Fruit fly (Drosophila melanogaster) whole organism, embryonic: Measurements from ENCODE around the gene nudE.

ENCODE experiments used
- Abd-B ChIP-seq: fragments of 200-800 bp; sonication (Bioruptor generic); optimal IDR thresholded peaks from 2 replicates; lab custom pipeline; 2018; ENCODE audit warnings: missing biosample characterization, mild to moderate bottlenecking, missing genetic modification characterization, moderate library complexity
- Atf3 ChIP-seq: fragments of 200-800 bp; sonication (Bioruptor generic); optimal IDR thresholded peaks from 3 replicates; lab custom pipeline; 2016; ENCODE audit warnings: missing biosample characterization, missing genetic modification characterization
- CG12219 ChIP-seq: fragments of 200-800 bp; sonication (Bioruptor generic); optimal IDR thresholded peaks from 3 replicates; lab custom pipeline; 2018; ENCODE audit warnings: missing biosample characterization, mild to moderate bottlenecking, missing genetic modification characterization
- CG12391 ChIP-seq: fragments of 200-800 bp; sonication (Bioruptor generic); optimal IDR thresholded peaks from 3 replicates; lab custom pipeline; 2018; ENCODE audit warnings: missing biosample characterization, mild to moderate bottlenecking, missing genetic modification characterization, moderate library complexity
- CG13123 ChIP-seq: fragments of 200-800 bp; sonication (Bioruptor generic); optimal IDR thresholded peaks from 2 replicates; lab custom pipeline; 2016; ENCODE audit warnings: missing biosample characterization, missing genetic modification characterization
- CG14860 ChIP-seq: fragments of 200-800 bp; sonication (Bioruptor generic); IDR thresholded peaks from 3 replicates; pipeline ENCODE4 v1.3.6; 2022; ENCODE audit warnings: missing biosample characterization, missing genetic modification characterization; ENCODE audit not compliant: partially characterized antibody
- CG16779 ChIP-seq: fragments of 200-800 bp; sonication (Bioruptor generic); IDR thresholded peaks from 2 replicates; pipeline ENCODE4 v1.3.6; 2022; ENCODE audit warnings: missing biosample characterization, missing genetic modification characterization
- CG18262 ChIP-seq: fragments of 200-800 bp; optimal IDR thresholded peaks from 3 replicates; lab custom pipeline; 2019; ENCODE audit warnings: missing biosample characterization, mild to moderate bottlenecking, missing genetic modification characterization, moderate library complexity
- CG1832 ChIP-seq: fragments of 200-800 bp; sonication (Bioruptor generic); optimal IDR thresholded peaks from 2 replicates; lab custom pipeline; 2017; ENCODE audit warnings: missing biosample characterization, mild to moderate bottlenecking, missing genetic modification characterization, inconsistent platforms
- CG2116 ChIP-seq: fragments of 200-800 bp; sonication (Bioruptor generic); optimal IDR thresholded peaks from 3 replicates; lab custom pipeline; 2018; ENCODE audit warnings: missing biosample characterization, mild to moderate bottlenecking, missing genetic modification characterization
- CG31441 ChIP-seq: fragments of 200-800 bp; sonication (Bioruptor generic); IDR thresholded peaks from 2 replicates; pipeline ENCODE4 v1.3.6; 2022; ENCODE audit warnings: missing biosample characterization, missing genetic modification characterization
- CG3726 ChIP-seq: fragments of 200-800 bp; sonication (Bioruptor generic); IDR thresholded peaks from 3 replicates; pipeline ENCODE4, ENCODE4 v1.3.6; 2022; ENCODE audit warnings: missing biosample characterization, missing genetic modification characterization
- CG4328 ChIP-seq: fragments of 200-800 bp; sonication (Bioruptor generic); optimal IDR thresholded peaks from 3 replicates; lab custom pipeline; 2017; ENCODE audit warnings: missing biosample characterization, missing genetic modification reagents, missing genetic modification characterization
- CG4707 ChIP-seq: fragments of 200-800 bp; sonication (Bioruptor generic); optimal IDR thresholded peaks from 2 replicates; lab custom pipeline; 2018; ENCODE audit warnings: missing biosample characterization, mild to moderate bottlenecking, missing genetic modification characterization, moderate library complexity
- CG4854 ChIP-seq: fragments of 200-800 bp; sonication (Bioruptor generic); optimal IDR thresholded peaks from 2 replicates; lab custom pipeline; 2016; ENCODE audit warnings: missing biosample characterization, missing genetic modification characterization, inconsistent platforms
- CG5180 ChIP-seq: fragments of 200-800 bp; sonication (Bioruptor generic); optimal IDR thresholded peaks from 3 replicates; lab custom pipeline; 2017; ENCODE audit warnings: missing biosample characterization, missing genetic modification characterization, mild to moderate bottlenecking, moderate library complexity, missing genetic modification reagents
- CG7839 ChIP-seq: fragments of 200-800 bp; sonication (Bioruptor generic); optimal IDR thresholded peaks from 3 replicates; lab custom pipeline; 2018; ENCODE audit warnings: missing biosample characterization, mild to moderate bottlenecking, missing genetic modification characterization, moderate library complexity
- CG8089 ChIP-seq: fragments of 200-800 bp; sonication (Bioruptor generic); optimal IDR thresholded peaks from 3 replicates; lab custom pipeline; 2016; ENCODE audit warnings: missing biosample characterization, missing genetic modification characterization
- CG8290 ChIP-seq, 3 experiments: fragments of 200-800 bp; sonication (Bioruptor generic); optimal IDR thresholded peaks; 2 replicates each; lab custom pipeline; 2016 to 2019; ENCODE audit warnings: missing biosample characterization in 3 of 3, missing genetic modification characterization in 3 of 3, mild to moderate bottlenecking in 2 of 3, moderate library complexity in 1 of 3
- CG9876 ChIP-seq: fragments of 200-800 bp; sonication (Bioruptor generic); optimal IDR thresholded peaks from 2 replicates; lab custom pipeline; 2016; ENCODE audit warnings: missing biosample characterization, missing genetic modification characterization
- CkIIα-i1 ChIP-seq: fragments of 200-800 bp; sonication (Bioruptor generic); IDR thresholded peaks from 2 replicates; pipeline ENCODE4 v1.3.6; 2022; ENCODE audit warnings: missing biosample characterization, missing genetic modification characterization
- D19B ChIP-seq: fragments of 200-800 bp; sonication (Bioruptor generic); optimal IDR thresholded peaks from 2 replicates; lab custom pipeline; 2017; ENCODE audit warnings: missing biosample characterization, mild to moderate bottlenecking, missing genetic modification characterization
- Dip3 ChIP-seq: fragments of 200-800 bp; sonication (Bioruptor generic); optimal IDR thresholded peaks from 3 replicates; lab custom pipeline; 2016; ENCODE audit warnings: missing biosample characterization, missing genetic modification characterization
- Doc3 ChIP-seq: fragments of 200-800 bp; sonication (Bioruptor generic); IDR thresholded peaks from 3 replicates; pipeline ENCODE4 v1.3.6; 2022; ENCODE audit warnings: missing biosample characterization, missing genetic modification characterization; ENCODE audit not compliant: partially characterized antibody
- H15 ChIP-seq: fragments of 200-800 bp; sonication (Bioruptor generic); IDR thresholded peaks from 3 replicates; pipeline ENCODE4 v1.3.6; 2022; ENCODE audit warnings: missing biosample characterization, missing genetic modification characterization
- HLH3B ChIP-seq: fragments of 200-800 bp; sonication (Bioruptor generic); IDR thresholded peaks from 2 replicates; pipeline ENCODE4 v1.3.6; 2022; ENCODE audit warnings: missing biosample characterization, missing genetic modification characterization
- Hmx ChIP-seq: fragments of 200-800 bp; sonication (Bioruptor generic); optimal IDR thresholded peaks from 2 replicates; lab custom pipeline; 2016; ENCODE audit warnings: missing biosample characterization, missing genetic modification characterization
- Hr3 ChIP-seq: fragments of 200-800 bp; sonication (Bioruptor generic); optimal IDR thresholded peaks from 3 replicates; lab custom pipeline; 2016; ENCODE audit warnings: missing biosample characterization, missing genetic modification characterization
- Mes4 ChIP-seq: fragments of 200-800 bp; sonication (Bioruptor generic); optimal IDR thresholded peaks from 2 replicates; lab custom pipeline; 2016; ENCODE audit warnings: missing biosample characterization, missing genetic modification characterization
- Myb ChIP-seq: fragments of 200-800 bp; sonication (Bioruptor generic); optimal IDR thresholded peaks from 2 replicates; lab custom pipeline; 2016; ENCODE audit warnings: missing biosample characterization, missing genetic modification characterization
- NfI ChIP-seq: fragments of 200-800 bp; sonication (Bioruptor generic); optimal IDR thresholded peaks from 3 replicates; lab custom pipeline; 2018; ENCODE audit warnings: missing biosample characterization, mild to moderate bottlenecking, missing genetic modification characterization, moderate library complexity
- Oaz ChIP-seq: fragments of 200-800 bp; sonication (Bioruptor generic); IDR thresholded peaks from 2 replicates; pipeline ENCODE4 v1.3.6; 2022; ENCODE audit warnings: missing biosample characterization, missing genetic modification characterization
- Optix ChIP-seq: fragments of 200-800 bp; sonication (Bioruptor generic); IDR thresholded peaks from 3 replicates; pipeline ENCODE4 v1.3.6; 2022; ENCODE audit warnings: missing biosample characterization, missing genetic modification characterization
- Pdp1 ChIP-seq, 2 experiments: fragments of 200-800 bp; sonication (Bioruptor generic); optimal IDR thresholded peaks; 3 replicates each; lab custom pipeline; 2016; ENCODE audit warnings: missing biosample characterization in 2 of 2, missing genetic modification characterization in 2 of 2, mild to moderate bottlenecking in 1 of 2, moderate library complexity in 1 of 2
- fd3F ChIP-seq: fragments of 200-800 bp; sonication (Bioruptor generic); optimal IDR thresholded peaks from 2 replicates; lab custom pipeline; 2018; ENCODE audit warnings: missing biosample characterization, mild to moderate bottlenecking, missing genetic modification characterization, moderate library complexity
- fd96Cb ChIP-seq: fragments of 200-800 bp; sonication (Bioruptor generic); optimal IDR thresholded peaks from 2 replicates; lab custom pipeline; 2018; ENCODE audit warnings: missing biosample characterization, mild to moderate bottlenecking, missing genetic modification characterization, moderate library complexity
- her ChIP-seq: fragments of 200-800 bp; sonication (Bioruptor generic); optimal IDR thresholded peaks from 2 replicates; lab custom pipeline; 2016; ENCODE audit warnings: missing biosample characterization, missing genetic modification characterization
- mirr ChIP-seq: fragments of 200-800 bp; sonication (Bioruptor generic); optimal IDR thresholded peaks from 3 replicates; lab custom pipeline; 2018; ENCODE audit warnings: missing biosample characterization, mild to moderate bottlenecking, missing genetic modification characterization
- nau ChIP-seq: fragments of 200-800 bp; sonication (Bioruptor generic); optimal IDR thresholded peaks from 3 replicates; lab custom pipeline; 2017; ENCODE audit warnings: missing biosample characterization, mild to moderate bottlenecking, missing genetic modification characterization, missing genetic modification reagents
- phol ChIP-seq: fragments of 200-800 bp; sonication (Bioruptor generic); optimal IDR thresholded peaks from 3 replicates; lab custom pipeline; 2018; ENCODE audit warnings: missing biosample characterization, mild to moderate bottlenecking, missing genetic modification characterization, moderate library complexity
- psq ChIP-seq: fragments of 200-800 bp; sonication (Bioruptor generic); optimal IDR thresholded peaks from 2 replicates; lab custom pipeline; 2017; ENCODE audit warnings: missing biosample characterization, missing genetic modification characterization
- scrt ChIP-seq: fragments of 200-800 bp; sonication (Bioruptor generic); optimal IDR thresholded peaks from 2 replicates; lab custom pipeline; 2018; ENCODE audit warnings: missing biosample characterization, mild to moderate bottlenecking, missing genetic modification characterization, moderate library complexity
- shn ChIP-seq: fragments of 200-800 bp; sonication (Bioruptor generic); optimal IDR thresholded peaks from 3 replicates; lab custom pipeline; 2016; ENCODE audit warnings: missing biosample characterization, missing genetic modification characterization
- so ChIP-seq: fragments of 200-800 bp; sonication (Bioruptor generic); IDR thresholded peaks from 3 replicates; pipeline ENCODE4 v1.3.6; 2022; ENCODE audit warnings: missing biosample characterization, missing genetic modification characterization
- tgo ChIP-seq: fragments of 200-800 bp; sonication (Bioruptor generic); IDR thresholded peaks from 3 replicates; pipeline ENCODE4 v1.3.6; 2022; ENCODE audit warnings: missing biosample characterization, missing genetic modification characterization
- tna ChIP-seq: fragments of 200-800 bp; sonication (Bioruptor generic); IDR thresholded peaks from 2 replicates; pipeline ENCODE4 v1.3.6; 2022; ENCODE audit warnings: missing biosample characterization, missing genetic modification characterization; ENCODE audit not compliant: partially characterized antibody
- ttk ChIP-seq: fragments of 200-800 bp; sonication (Bioruptor generic); IDR thresholded peaks from 2 replicates; pipeline ENCODE4 v2.1.2; 2022; ENCODE audit warnings: missing biosample characterization, missing genetic modification characterization
- twi ChIP-seq: fragments of 200-800 bp; optimal IDR thresholded peaks from 2 replicates; lab custom pipeline; 2019; ENCODE audit warnings: missing biosample characterization, mild to moderate bottlenecking, missing genetic modification characterization, moderate library complexity
- wor ChIP-seq: fragments of 200-800 bp; sonication (Bioruptor generic); IDR thresholded peaks from 2 replicates; pipeline ENCODE4 v1.3.6; 2022; ENCODE audit warnings: missing biosample characterization, missing genetic modification characterization
- zfh2 ChIP-seq: fragments of 200-800 bp; sonication (Bioruptor generic); optimal IDR thresholded peaks from 2 replicates; lab custom pipeline; 2016; ENCODE audit warnings: missing biosample characterization, missing genetic modification characterization

nudE gene

DNA sequence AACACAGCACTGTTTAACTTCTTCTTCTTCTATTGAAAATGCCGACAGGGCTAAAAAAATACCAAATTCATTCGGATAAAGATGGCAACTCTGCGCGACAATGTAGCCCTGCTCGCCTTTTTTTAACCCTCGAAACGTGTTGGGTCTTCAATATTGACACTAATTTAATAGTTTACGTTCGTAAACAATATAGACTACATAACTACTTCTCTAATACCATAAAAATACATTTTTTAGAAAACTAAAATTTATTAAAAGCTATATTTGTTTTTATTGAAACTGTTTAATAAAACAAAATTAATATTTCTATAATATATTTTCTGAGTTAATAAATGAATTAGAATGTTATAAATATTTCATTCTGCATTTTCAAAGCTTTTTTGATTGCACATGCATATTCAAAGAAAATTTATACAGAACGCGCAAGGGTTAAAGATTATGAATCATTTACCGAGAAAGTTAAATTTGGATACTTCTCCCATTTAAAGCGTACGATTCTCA, 10.4 kb upstream of the nudE start, which contains the start of the genes Taf2 and CalpB (continued):
- TF ChIP-seq CG31441: peak; percentile 93
- TF ChIP-seq CG12391 (tag; lab: Kevin White, UChicago): peak; percentile 94
- TF ChIP-seq CG12219: no peak
- no peak for TF ChIP-seq CG8089 (GFP tag; lab: Kevin White, UChicago)
- peak; percentile 45; the same call in 1 of the 2 replicates for TF ChIP-seq Oaz (GFP tag; lab: Robert Waterston, UW)
- TF ChIP-seq CG8290 (GFP tag; optimal IDR thresholded peaks at IDR 0.05; lab: Kevin White, UChicago): no peak
- TF ChIP-seq CG8290 (tag; optimal IDR thresholded peaks at IDR 0.05; lab: Kevin White, UChicago): no peak
- TF ChIP-seq CkIIα-i1: no peak
- no peak for TF ChIP-seq CG5180 (GFP tag; lab: Kevin White, UChicago)
- TF ChIP-seq HLH3B: peak; percentile 82
- peak; percentile 38 for TF ChIP-seq psq
- peak; percentile 19 for TF ChIP-seq CG4707
- no peak for TF ChIP-seq Mes4 (GFP tag; lab: Kevin White, UChicago)
- peak; percentile 66 for TF ChIP-seq CG4328 (GFP tag; lab: Kevin White, UChicago)
- peak; percentile 5; the same call in 1 of the 3 replicates for TF ChIP-seq CG3726
- TF ChIP-seq Abd-B: peak; percentile 88
- peak; percentile 67 for TF ChIP-seq wor (GFP tag; lab: Robert Waterston, UW)
- peak; percentile 95 for TF ChIP-seq CG7839
- TF ChIP-seq Optix (GFP tag; lab: Robert Waterston, UW): 0 out of 3 replicates have a peak, but pooled peaks have one; percentile 28
- TF ChIP-seq Hr3 (GFP tag; lab: Kevin White, UChicago): peak; percentile 81
- peak; percentile 97 for TF ChIP-seq CG18262
- no peak for TF ChIP-seq Pdp1 (GFP tag; optimal IDR thresholded peaks at IDR 0.05; lab: Kevin White, UChicago)
- peak; percentile 39 for TF ChIP-seq Dip3 (GFP tag; lab: Kevin White, UChicago)
- no peak for TF ChIP-seq nau (GFP tag; lab: Kevin White, UChicago)
- TF ChIP-seq CG16779: 0 out of 2 replicates have a peak, but pooled peaks have one; percentile 21
- TF ChIP-seq so (GFP tag; lab: Robert Waterston, UW): no peak
- TF ChIP-seq her (GFP tag; lab: Kevin White, UChicago): no peak
- peak; percentile 60 for TF ChIP-seq zfh2 (GFP tag; lab: Kevin White, UChicago)
- TF ChIP-seq twi (tag; lab: Kevin White, UChicago): peak; percentile 83
- TF ChIP-seq tna (GFP tag; lab: Robert Waterston, UW): no peak
- TF ChIP-seq scrt (GFP tag; lab: Kevin White, UChicago): peak; percentile 56
- TF ChIP-seq H15 (GFP tag; lab: Robert Waterston, UW): peak; percentile 49; the same call in 2 of the 3 replicates
- peak; percentile 83 for TF ChIP-seq fd3F
- no peak for TF ChIP-seq mirr
- TF ChIP-seq CG4854 (GFP tag; lab: Kevin White, UChicago): no peak
- peak; percentile 36 for TF ChIP-seq Myb (GFP tag; lab: Kevin White, UChicago)
- peak; percentile 89 for TF ChIP-seq tgo (GFP tag; lab: Robert Waterston, UW)
- peak; percentile 73 for TF ChIP-seq NfI (GFP tag; lab: Kevin White, UChicago)
- peak; percentile 68 for TF ChIP-seq CG2116 (GFP tag; lab: Kevin White, UChicago)
- TF ChIP-seq phol (tag; lab: Kevin White, UChicago): peak; percentile 95
- peak; percentile 77; the same call in 1 of the 2 replicates for TF ChIP-seq ttk
- TF ChIP-seq CG1832: no peak
- TF ChIP-seq Atf3 (GFP tag; lab: Kevin White, UChicago): no peak
- no peak for TF ChIP-seq Hmx (GFP tag; lab: Kevin White, UChicago)
- TF ChIP-seq fd96Cb (tag; lab: Kevin White, UChicago): peak; percentile 93
- TF ChIP-seq D19B (GFP tag; lab: Kevin White, UChicago): peak; percentile 11
- peak; percentile 54 for TF ChIP-seq shn (GFP tag; lab: Kevin White, UChicago)
- TF ChIP-seq CG14860 (GFP tag; lab: Robert Waterston, UW): no peak
- TF ChIP-seq CG13123 (GFP tag; lab: Kevin White, UChicago): peak; percentile 42
- TF ChIP-seq CG9876 (GFP tag; lab: Kevin White, UChicago): peak; percentile 16
- no peak for TF ChIP-seq Doc3
